Fruit fly (Drosophila melanogaster): ENCODE data around the gene CG11106.
A peak's percentile ranks its signal among the peaks of the same experiment; 100 is the strongest.

CG11106 gene

DNA sequence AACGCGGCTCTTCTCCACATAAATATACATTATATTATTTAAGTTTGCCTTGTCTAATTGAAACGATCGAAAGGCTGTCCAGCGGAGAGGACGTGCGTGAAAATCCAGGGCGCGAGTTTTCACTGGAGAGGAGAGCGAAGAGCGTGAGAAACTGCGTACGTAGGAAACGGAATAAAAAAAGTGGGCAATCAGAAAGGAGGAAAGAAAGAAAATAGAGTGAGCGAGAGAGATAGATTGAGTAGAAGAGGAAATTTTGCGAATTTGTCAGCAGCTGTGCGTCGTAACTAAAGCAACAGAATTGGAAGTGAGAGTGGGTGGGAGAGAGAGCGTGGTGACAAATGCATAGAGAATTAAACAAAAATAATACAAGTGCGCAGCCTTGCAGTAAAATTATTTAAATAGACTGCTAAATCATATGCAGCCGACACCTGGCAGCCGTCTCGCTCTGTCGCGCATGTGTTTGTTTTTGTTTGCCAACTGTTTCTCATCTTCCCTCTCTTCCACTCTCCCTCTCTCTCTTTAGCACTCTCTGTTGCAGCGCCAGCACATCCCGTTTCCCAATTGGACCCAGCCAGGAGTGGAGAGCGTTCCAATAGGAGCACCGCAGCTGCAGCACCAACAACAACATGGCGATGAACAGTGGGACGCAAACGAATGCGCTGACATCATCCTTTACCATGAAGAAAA, 47.4 kb upstream of the CG11106 start (continued):
- TF ChIP-seq tll (GFP tag; optimal IDR thresholded peaks at IDR 0.05) (peak in 1 of 2 experiments; percentile 71), CG12659 (GFP tag; optimal IDR thresholded peaks at IDR 0.05) (no peak), lov (optimal IDR thresholded peaks at IDR 0.05) (no peak), lov (GFP tag; IDR thresholded peaks at IDR 0.05) (no peak), Ssrp (tag; optimal IDR thresholded peaks at IDR 0.05) (no peak), pros (GFP tag; optimal IDR thresholded peaks at IDR 0.05) (no peak), CG13296 (GFP tag; optimal IDR thresholded peaks at IDR 0.05) (no peak), CG15601 (tag; optimal IDR thresholded peaks at IDR 0.05) (no peak), CG3163 (GFP tag; optimal IDR thresholded peaks at IDR 0.05) (no peak), NC2α (GFP tag; optimal IDR thresholded peaks at IDR 0.05) (no peak), tgo (GFP tag; IDR thresholded peaks at IDR 0.05) (no peak), nerfin-1 (tag; optimal IDR thresholded peaks at IDR 0.05) (no peak), CG10209 (GFP tag; optimal IDR thresholded peaks at IDR 0.05) (no peak), CG3726 (GFP tag; IDR thresholded peaks at IDR 0.05) (no peak), Awh (GFP tag; IDR thresholded peaks at IDR 0.05) (no peak), Rfx (GFP tag; IDR thresholded peaks at IDR 0.05) (no peak), Blimp-1 (GFP tag; optimal IDR thresholded peaks at IDR 0.05) (no peak), wek (GFP tag; optimal IDR thresholded peaks at IDR 0.05) (no peak), Drgx (GFP tag; IDR thresholded peaks at IDR 0.05) (peak; percentile 16; the same call in 1 of the 2 replicates), pho (GFP tag; optimal IDR thresholded peaks at IDR 0.05) (no peak), CHES-1-like (GFP tag; optimal IDR thresholded peaks at IDR 0.05) (no peak), D19B (GFP tag; optimal IDR thresholded peaks at IDR 0.05) (no peak), CG9797 (GFP tag; optimal IDR thresholded peaks at IDR 0.05) (no peak), CG4424 (GFP tag; optimal IDR thresholded peaks at IDR 0.05) (no peak), da (GFP tag; optimal IDR thresholded peaks at IDR 0.05) (no peak), kay (GFP tag; optimal IDR thresholded peaks at IDR 0.05) (no peak), zen2 (GFP tag; IDR thresholded peaks at IDR 0.05; ENCODE audit: partially characterized antibody) (no peak), CG6854 (GFP tag; optimal IDR thresholded peaks at IDR 0.05) (no peak), CG1647 (GFP tag; optimal IDR thresholded peaks at IDR 0.05) (no peak), pfk (GFP tag; optimal IDR thresholded peaks at IDR 0.05) (no peak), CG10321 (GFP tag; IDR thresholded peaks at IDR 0.05) (peak; percentile 27; the same call in 1 of the 2 replicates), cwo (GFP tag; optimal IDR thresholded peaks at IDR 0.05) (no peak), CG9609 (GFP tag; optimal IDR thresholded peaks at IDR 0.05) (no peak), CG17361 (GFP tag; IDR thresholded peaks at IDR 0.05) (no peak), Med (GFP tag) (peak; percentile 59), Vsx1 (GFP tag; optimal IDR thresholded peaks at IDR 0.05) (no peak), CG11398 (GFP tag; optimal IDR thresholded peaks at IDR 0.05) (no peak), CG42726 (GFP tag; IDR thresholded peaks at IDR 0.05; ENCODE audit: partially characterized antibody) (no peak), al (GFP tag; IDR thresholded peaks at IDR 0.05) (no peak), ewg (GFP tag; optimal IDR thresholded peaks at IDR 0.05) (peak; percentile 50), ci (GFP tag; IDR thresholded peaks at IDR 0.05) (no peak), CG16813 (GFP tag; IDR thresholded peaks at IDR 0.05; ENCODE audit: partially characterized antibody) (no peak), Elba2 (GFP tag; optimal IDR thresholded peaks at IDR 0.05) (peak; percentile 98), E2f2 (GFP tag; IDR thresholded peaks at IDR 0.05) (no peak), gcm (GFP tag; optimal IDR thresholded peaks at IDR 0.05) (no peak), sim (GFP tag; IDR thresholded peaks at IDR 0.05) (no peak), Tbp (GFP tag; optimal IDR thresholded peaks at IDR 0.05) (no peak), HLHmδ (GFP tag; optimal IDR thresholded peaks at IDR 0.05) (no peak), aop (GFP tag; IDR thresholded peaks at IDR 0.05) (no peak), CG10979 (tag; optimal IDR thresholded peaks at IDR 0.05) (no peak)

Data from whole organism, embryonic.